Worm (Caenorhabditis elegans): ENCODE results near the gene cts-1.
"Not testable (repeated sequence)": the region's sequence is repeated elsewhere in the genome, so short reads cannot be mapped to it uniquely, and the experiment has no call there.

cts-1 gene

ce11 chrIII:10244013-10244412 lies 27.6 kb upstream of the cts-1 start:
- TF ChIP-seq ets-7 (tag; optimal IDR thresholded peaks at IDR 0.05), result no peak
- TF ChIP-seq F13C5.2 (tag; optimal IDR thresholded peaks at IDR 0.05), result no peak
- TF ChIP-seq pes-1 (GFP tag; IDR thresholded peaks at IDR 0.05), result no peak
- no peak for TF ChIP-seq ceh-36 (tag; optimal IDR thresholded peaks at IDR 0.05)
- no peak for TF ChIP-seq sea-1 (GFP tag; conservative IDR thresholded peaks at IDR 0.05)
- TF ChIP-seq tbx-11 (GFP tag; IDR thresholded peaks at IDR 0.05), result no peak
- TF ChIP-seq tra-4 (tag; optimal IDR thresholded peaks at IDR 0.05), result no peak
- TF ChIP-seq hnd-1 (tag; optimal IDR thresholded peaks at IDR 0.05), result no peak
- no peak for TF ChIP-seq hmg-4 (GFP tag; optimal IDR thresholded peaks at IDR 0.05)
- no peak for TF ChIP-seq ceh-13 (GFP tag; optimal IDR thresholded peaks at IDR 0.05)
- no peak for TF ChIP-seq tbx-37 (GFP tag; conservative IDR thresholded peaks at IDR 0.05)
- no peak for TF ChIP-seq ama-1 (optimal IDR thresholded peaks at IDR 0.05)
- TF ChIP-seq scrt-1 (GFP tag; IDR thresholded peaks at IDR 0.05), result no peak
- no peak for TF ChIP-seq aly-1 (tag; optimal IDR thresholded peaks at IDR 0.05)

- TF ChIP-seq aly-1 (tag; optimal IDR thresholded peaks at IDR 0.05) (no peak), tbx-37 (GFP tag; conservative IDR thresholded peaks at IDR 0.05) (no peak), hnd-1 (tag; optimal IDR thresholded peaks at IDR 0.05) (no peak), pes-1 (GFP tag; IDR thresholded peaks at IDR 0.05) (no peak), tra-4 (tag; optimal IDR thresholded peaks at IDR 0.05) (no peak), B0310.2 (tag; optimal IDR thresholded peaks at IDR 0.05) (no peak), flt-1 (GFP tag; IDR thresholded peaks at IDR 0.05) (no peak), ceh-36 (tag; optimal IDR thresholded peaks at IDR 0.05) (no peak)
These were observed 24.9 kb upstream of the cts-1 start for ce11 chrIII:10241332-10241829.

- no peak for TF ChIP-seq tra-4 (tag; optimal IDR thresholded peaks at IDR 0.05)
- TF ChIP-seq sea-1 (GFP tag; conservative IDR thresholded peaks at IDR 0.05), result no peak
- TF ChIP-seq ama-1 (optimal IDR thresholded peaks at IDR 0.05), result no peak
- no peak for TF ChIP-seq ets-7 (tag; optimal IDR thresholded peaks at IDR 0.05)
These were observed 23.6 kb upstream of the cts-1 start for ce11 chrIII:10240073-10240472.

ce11 chrIII:10238448-10239154 lies 22.2 kb upstream of the cts-1 start, which contains the start of gene Y70G10A.3:
Gene Y70G10A.3 (plus strand): TSS chrIII:10239104.
- TF ChIP-seq aly-1 (tag; optimal IDR thresholded peaks at IDR 0.05) (no peak), ama-1 (optimal IDR thresholded peaks at IDR 0.05) (no peak), tra-4 (tag; optimal IDR thresholded peaks at IDR 0.05) (no peak), tbx-37 (GFP tag; conservative IDR thresholded peaks at IDR 0.05) (no peak), tbx-11 (GFP tag; IDR thresholded peaks at IDR 0.05) (no peak), ceh-13 (GFP tag; optimal IDR thresholded peaks at IDR 0.05) (no peak), hmbx-1 (tag; optimal IDR thresholded peaks at IDR 0.05) (no peak), pes-1 (GFP tag; IDR thresholded peaks at IDR 0.05) (no peak), ets-7 (tag; optimal IDR thresholded peaks at IDR 0.05) (no peak), ceh-36 (tag; optimal IDR thresholded peaks at IDR 0.05) (no peak), flt-1 (GFP tag; IDR thresholded peaks at IDR 0.05) (no peak), scrt-1 (GFP tag; IDR thresholded peaks at IDR 0.05) (no peak), B0310.2 (tag; optimal IDR thresholded peaks at IDR 0.05) (no peak), F13C5.2 (tag; optimal IDR thresholded peaks at IDR 0.05) (no peak), hmg-4 (GFP tag; optimal IDR thresholded peaks at IDR 0.05) (no peak), hnd-1 (tag; optimal IDR thresholded peaks at IDR 0.05) (no peak), sea-1 (GFP tag; conservative IDR thresholded peaks at IDR 0.05) (no peak)

- no peak for TF ChIP-seq ceh-13 (GFP tag; optimal IDR thresholded peaks at IDR 0.05)
- TF ChIP-seq scrt-1 (GFP tag; IDR thresholded peaks at IDR 0.05), result no peak
- no peak for TF ChIP-seq B0310.2 (tag; optimal IDR thresholded peaks at IDR 0.05)
These were observed 19.9 kb upstream of the cts-1 start for ce11 chrIII:10236291-10236871.

- TF ChIP-seq B0310.2 (tag; optimal IDR thresholded peaks at IDR 0.05), result no peak
- no peak for TF ChIP-seq flt-1 (GFP tag; IDR thresholded peaks at IDR 0.05)
These were observed 17.5 kb upstream of the cts-1 start, which contains the start of gene paml-1 for ce11 chrIII:10233979-10234378. Gene paml-1 (minus strand): TSS chrIII:10234079.

- TF ChIP-seq aly-1 (tag; optimal IDR thresholded peaks at IDR 0.05) (no peak), hmg-4 (GFP tag; optimal IDR thresholded peaks at IDR 0.05) (no peak), sea-1 (GFP tag; conservative IDR thresholded peaks at IDR 0.05) (no peak), ceh-36 (tag; optimal IDR thresholded peaks at IDR 0.05) (no peak), tbx-37 (GFP tag; conservative IDR thresholded peaks at IDR 0.05) (no peak), ets-7 (tag; optimal IDR thresholded peaks at IDR 0.05) (no peak), hnd-1 (tag; optimal IDR thresholded peaks at IDR 0.05) (no peak), ama-1 (optimal IDR thresholded peaks at IDR 0.05) (no peak), F13C5.2 (tag; optimal IDR thresholded peaks at IDR 0.05) (no peak), ceh-13 (GFP tag; optimal IDR thresholded peaks at IDR 0.05) (no peak), tra-4 (tag; optimal IDR thresholded peaks at IDR 0.05) (no peak)
These were observed 15.2 kb upstream of the cts-1 start for ce11 chrIII:10231641-10232040.

- not testable (repeated sequence) for TF ChIP-seq pes-1 (GFP tag; IDR thresholded peaks at IDR 0.05); ceh-36 (tag; optimal IDR thresholded peaks at IDR 0.05); ama-1 (optimal IDR thresholded peaks at IDR 0.05)
These were observed 5.4 kb upstream of the cts-1 start, which contains the start of gene Y70G10A.4 for ce11 chrIII:10221860-10222259. Gene Y70G10A.4 (plus strand): TSS chrIII:10222160.
